Worm (Caenorhabditis elegans) whole organism, L2 larva: ENCODE results near the gene fbl-1.

Source experiments
- C34F6.9 ChIP-seq: fragments of 150-350 bp; optimal IDR thresholded peaks from 2 replicates; lab custom pipeline; 2014; ENCODE audit warnings: missing biosample characterization, missing genetic modification characterization
- F13H6.1 ChIP-seq: sonication (generic microtip); optimal IDR thresholded peaks from 2 replicates; lab custom pipeline; 2016; ENCODE audit warnings: missing genetic modification characterization, missing compliant biosample characterization
- R02D3.7 ChIP-seq: fragments of 150-350 bp; optimal IDR thresholded peaks from 2 replicates; lab custom pipeline; 2014; ENCODE audit warnings: missing biosample characterization, missing genetic modification characterization
- ZK546.5 ChIP-seq: sonication (generic microtip); optimal IDR thresholded peaks from 2 replicates; lab custom pipeline; 2017; ENCODE audit warnings: missing biosample characterization, missing genetic modification characterization
- alr-1 ChIP-seq: fragments of 150-350 bp; optimal IDR thresholded peaks from 2 replicates; lab custom pipeline; 2014; ENCODE audit warnings: missing biosample characterization, missing genetic modification characterization
- ama-1 ChIP-seq: fragments of 150-350 bp; optimal IDR thresholded peaks from 2 replicates; lab custom pipeline; 2018; ENCODE audit warnings: inconsistent platforms
- blmp-1 ChIP-seq: sonication (generic microtip); optimal IDR thresholded peaks from 2 replicates; lab custom pipeline; 2017; ENCODE audit warnings: missing genetic modification characterization, mild to moderate bottlenecking, missing compliant biosample characterization, antibody characterized with exemption, moderate library complexity; ENCODE audit not compliant: insufficient read depth
- ceh-16 ChIP-seq: fragments of 150-350 bp; optimal IDR thresholded peaks from 2 replicates; lab custom pipeline; 2014; ENCODE audit warnings: missing biosample characterization, missing genetic modification characterization
- ceh-82 ChIP-seq: fragments of 150-350 bp; optimal IDR thresholded peaks from 2 replicates; lab custom pipeline; 2014; ENCODE audit warnings: missing biosample characterization, missing genetic modification characterization
- crh-2 ChIP-seq: sonication (generic microtip); optimal IDR thresholded peaks from 2 replicates; lab custom pipeline; 2017; ENCODE audit warnings: missing biosample characterization, missing genetic modification characterization
- dmd-4 ChIP-seq: sonication (generic microtip); optimal IDR thresholded peaks from 2 replicates; lab custom pipeline; 2017; ENCODE audit warnings: missing biosample characterization, missing genetic modification characterization
- egl-27 ChIP-seq: sonication (generic microtip); optimal IDR thresholded peaks from 3 replicates; lab custom pipeline; 2017; ENCODE audit warnings: missing biosample characterization, missing genetic modification reagents, missing genetic modification characterization
- elt-1 ChIP-seq: fragments of 150-350 bp; optimal IDR thresholded peaks from 2 replicates; lab custom pipeline; 2014; ENCODE audit warnings: missing biosample characterization, missing genetic modification characterization
- elt-3 ChIP-seq: sonication (generic microtip); optimal IDR thresholded peaks from 2 replicates; lab custom pipeline; 2017; ENCODE audit warnings: missing biosample characterization, missing genetic modification characterization
- fos-1 ChIP-seq: fragments of 150-350 bp; optimal IDR thresholded peaks from 2 replicates; lab custom pipeline; 2014; ENCODE audit warnings: missing biosample characterization, missing genetic modification characterization
- lin-11 ChIP-seq: fragments of 150-350 bp; sonication (generic microtip); optimal IDR thresholded peaks from 2 replicates; lab custom pipeline; 2014; ENCODE audit warnings: missing biosample characterization, missing genetic modification characterization, inconsistent platforms, mixed read lengths
- lin-39 ChIP-seq: fragments of 150-350 bp; optimal IDR thresholded peaks from 2 replicates; lab custom pipeline; 2014; ENCODE audit warnings: missing biosample characterization, missing genetic modification reagents, missing genetic modification characterization
- lsy-2 ChIP-seq, 2 experiments: fragments of 150-350 bp in 1 of 2; sonication (generic microtip) in 1 of 2; optimal IDR thresholded peaks; 2 replicates each; lab custom pipeline; 2014 to 2017; ENCODE audit warnings: missing biosample characterization in 2 of 2, missing genetic modification characterization in 2 of 2
- mab-5 ChIP-seq: fragments of 150-350 bp; optimal IDR thresholded peaks from 2 replicates; lab custom pipeline; 2014; ENCODE audit warnings: missing biosample characterization, missing genetic modification characterization
- nhr-11 ChIP-seq: fragments of 150-350 bp; optimal IDR thresholded peaks from 2 replicates; lab custom pipeline; 2014; ENCODE audit warnings: missing biosample characterization, missing genetic modification characterization
- nhr-12 ChIP-seq: fragments of 150-350 bp; optimal IDR thresholded peaks from 2 replicates; lab custom pipeline; 2014; ENCODE audit warnings: missing biosample characterization, missing genetic modification characterization
- nhr-129 ChIP-seq: fragments of 150-350 bp; optimal IDR thresholded peaks from 2 replicates; lab custom pipeline; 2014; ENCODE audit warnings: missing biosample characterization, missing genetic modification characterization
- nhr-21 ChIP-seq: fragments of 150-350 bp; optimal IDR thresholded peaks from 2 replicates; lab custom pipeline; 2014; ENCODE audit warnings: missing biosample characterization, missing genetic modification characterization
- nhr-25 ChIP-seq: fragments of 150-350 bp; sonication (generic microtip); optimal IDR thresholded peaks from 3 replicates; lab custom pipeline; 2014; ENCODE audit warnings: missing biosample characterization, missing genetic modification characterization
- skn-1 ChIP-seq: sonication (generic microtip); optimal IDR thresholded peaks from 2 replicates; lab custom pipeline; 2017; ENCODE audit warnings: missing biosample characterization, missing genetic modification characterization
- sma-3 ChIP-seq: sonication (generic microtip); optimal IDR thresholded peaks from 2 replicates; lab custom pipeline; 2016; ENCODE audit warnings: missing genetic modification reagents, missing genetic modification characterization, missing compliant biosample characterization
- sma-9 ChIP-seq, 2 experiments: fragments of 150-350 bp in 1 of 2; sonication (generic microtip) in 1 of 2; optimal IDR thresholded peaks; 2 replicates each; lab custom pipeline; 2014 to 2016; ENCODE audit warnings: missing genetic modification characterization in 2 of 2, mild to moderate bottlenecking in 1 of 2, missing biosample characterization in 1 of 2, missing compliant biosample characterization in 1 of 2, missing genetic modification reagents in 1 of 2, moderate library complexity in 1 of 2
- unc-39 ChIP-seq: fragments of 150-350 bp; optimal IDR thresholded peaks from 2 replicates; lab custom pipeline; 2014; ENCODE audit warnings: missing biosample characterization, missing genetic modification characterization
- unc-55 ChIP-seq: fragments of 150-350 bp; sonication (generic microtip); optimal IDR thresholded peaks from 3 replicates; lab custom pipeline; 2014; ENCODE audit warnings: missing biosample characterization, missing genetic modification reagents, missing genetic modification characterization
- zag-1 ChIP-seq: fragments of 150-350 bp; optimal IDR thresholded peaks from 2 replicates; lab custom pipeline; 2014; ENCODE audit warnings: missing biosample characterization, missing genetic modification characterization
- ztf-1 ChIP-seq: fragments of 200-800 bp; sonication (Bioruptor generic); conservative IDR thresholded peaks from 2 replicates; pipeline ENCODE4 v1.3.6; 2022; ENCODE audit warnings: missing genetic modification characterization, missing compliant biosample characterization
- ztf-11 ChIP-seq: sonication (generic microtip); optimal IDR thresholded peaks from 2 replicates; lab custom pipeline; 2017; ENCODE audit warnings: missing biosample characterization, missing genetic modification characterization

The fbl-1 gene

DNA sequence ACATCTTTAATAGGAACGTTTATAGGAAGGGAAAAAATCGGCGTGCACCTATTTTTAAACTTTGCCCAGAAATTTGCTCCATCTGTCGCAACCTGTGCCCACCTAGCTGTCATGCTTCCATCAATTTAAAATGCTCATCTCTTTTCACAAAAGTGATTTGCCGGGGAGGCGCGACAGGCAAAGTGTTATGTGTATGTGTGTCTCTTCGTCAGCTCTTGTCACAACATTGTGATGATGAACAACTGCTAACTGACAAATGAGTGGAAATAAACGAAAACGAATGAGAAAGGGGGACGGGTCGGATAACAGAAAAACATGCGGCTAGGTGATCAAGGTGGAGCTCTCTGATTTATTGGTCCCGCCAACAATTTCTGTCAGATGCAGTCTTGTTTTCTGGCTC lies 2.4 kb upstream of the fbl-1 start:
- TF ChIP-seq nhr-129 (peak; percentile 60), unc-55 (GFP tag; lab: Kevin White, UChicago) (no peak), R02D3.7 (tag; lab: Kevin White, UChicago) (no peak), fos-1 (tag; lab: Kevin White, UChicago) (no peak), C34F6.9 (peak; percentile 16), lsy-2 (tag; optimal IDR thresholded peaks at IDR 0.05; lab: Kevin White, UChicago) (peak in 1 of 2 experiments; percentile 19), skn-1 (tag; lab: Kevin White, UChicago) (no peak), F13H6.1 (peak; percentile 28)

DNA sequence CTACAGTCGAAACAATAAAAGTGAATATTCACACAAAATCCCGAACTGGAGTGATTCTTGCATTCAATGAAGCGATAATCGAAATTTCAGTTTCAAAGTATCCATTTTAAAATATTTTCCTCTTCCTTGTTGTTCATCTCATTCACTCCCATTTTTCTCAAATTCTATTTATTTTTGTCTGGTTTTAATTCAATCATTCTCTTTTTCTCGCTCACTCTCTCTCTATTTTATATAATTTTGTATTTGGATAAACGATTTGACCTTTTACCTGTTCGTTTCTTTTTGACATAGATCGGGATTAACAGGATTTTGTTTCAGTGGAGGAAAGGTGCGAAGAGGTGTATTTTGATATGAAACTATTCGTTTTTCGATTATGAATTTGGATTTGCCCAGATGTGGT lies 5.4 kb downstream of the fbl-1 start, which contains the start of gene T05A1.5:
Gene T05A1.5 (plus strand): TSS at position 301 of the 400 bp plus-strand sequence.
- TF ChIP-seq elt-1 (tag; lab: Kevin White, UChicago) (no peak), R02D3.7 (tag; lab: Kevin White, UChicago) (no peak), ceh-82 (tag; lab: Kevin White, UChicago) (no peak), elt-3 (tag; lab: Kevin White, UChicago) (no peak)

DNA sequence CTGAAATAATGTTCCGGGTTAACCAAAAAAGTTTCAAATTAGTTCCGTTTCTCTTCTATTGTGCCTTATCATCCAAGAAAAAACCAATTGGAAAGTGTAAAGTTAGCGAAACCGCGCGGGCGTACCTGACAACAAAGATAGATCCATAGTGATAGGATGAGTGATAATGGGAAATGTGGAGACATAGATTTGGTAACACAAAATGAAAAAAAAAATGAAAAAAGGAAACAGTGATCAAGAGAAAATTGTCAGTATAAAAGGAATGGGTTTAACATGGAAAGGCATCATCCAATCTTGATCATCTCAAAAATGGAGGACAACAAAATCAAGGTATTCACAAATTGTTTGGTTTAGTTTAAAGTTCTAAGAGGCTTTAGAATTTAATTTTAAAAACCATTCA lies 22.5 kb downstream of the fbl-1 start, which contains the start of gene col-122:
Gene col-122 (plus strand): TSS at position 301 of the 400 bp plus-strand sequence.
- TF ChIP-seq R02D3.7 (tag; lab: Kevin White, UChicago) (no peak), sma-3 (GFP tag; lab: Kevin White, UChicago) (no peak), nhr-21 (tag; lab: Kevin White, UChicago) (no peak), ztf-11 (tag; lab: Kevin White, UChicago) (no peak), ceh-16 (tag; lab: Kevin White, UChicago) (no peak), crh-2 (no peak), nhr-12 (tag; lab: Kevin White, UChicago) (no peak), sma-9 (GFP tag; optimal IDR thresholded peaks at IDR 0.05; lab: Kevin White, UChicago) (no peak), sma-9 (tag; optimal IDR thresholded peaks at IDR 0.05; lab: Kevin White, UChicago) (no peak), ztf-1 (no peak), elt-1 (tag; lab: Kevin White, UChicago) (no peak), zag-1 (tag; lab: Kevin White, UChicago) (no peak), dmd-4 (tag; lab: Kevin White, UChicago) (no peak), unc-55 (GFP tag; lab: Kevin White, UChicago) (no peak), C34F6.9 (no peak)

DNA sequence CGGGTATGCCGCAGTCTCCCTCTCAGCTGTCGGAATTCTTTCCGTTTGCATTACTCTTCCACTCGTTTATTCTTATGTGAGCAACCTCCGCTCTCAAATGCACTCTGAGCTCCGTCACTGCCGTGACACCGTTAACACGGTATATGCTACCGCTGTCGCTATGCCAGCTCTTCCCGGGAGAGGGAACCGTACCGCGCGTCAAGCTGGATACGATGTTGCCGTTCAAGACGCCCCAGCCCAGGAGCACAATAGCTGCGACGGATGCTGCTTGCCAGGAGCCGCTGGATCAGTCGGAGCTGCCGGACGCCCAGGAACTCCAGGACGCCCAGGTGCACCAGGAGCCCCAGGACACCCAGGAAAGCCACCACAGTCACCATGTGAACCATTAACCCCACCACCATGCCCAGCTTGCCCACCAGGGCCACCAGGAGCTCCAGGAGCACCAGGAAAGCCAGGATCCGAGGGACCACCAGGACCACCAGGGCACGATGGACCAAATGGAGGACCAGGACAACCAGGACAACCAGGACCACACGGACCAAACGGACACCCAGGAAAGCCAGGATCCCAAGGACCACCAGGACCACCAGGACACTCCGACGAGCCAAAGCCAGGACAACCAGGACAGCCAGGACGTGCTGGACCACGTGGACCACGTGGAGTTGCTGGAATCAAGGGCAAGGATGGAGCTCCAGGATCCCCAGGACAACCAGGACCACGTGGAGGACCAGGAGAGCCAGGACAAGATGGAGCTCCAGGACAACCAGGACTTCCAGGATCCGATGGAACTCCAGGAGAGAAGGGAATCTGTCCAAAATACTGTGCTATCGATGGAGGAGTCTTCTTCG lies 23.1 kb downstream of the fbl-1 start:
- no peak for TF ChIP-seq elt-3 (tag; lab: Kevin White, UChicago)
- no peak for TF ChIP-seq egl-27 (tag; lab: Kevin White, UChicago)
- no peak for TF ChIP-seq ama-1 (lab: Kevin White, UChicago)
- no peak for TF ChIP-seq ceh-82 (tag; lab: Kevin White, UChicago)
- TF ChIP-seq ceh-16 (tag; lab: Kevin White, UChicago), result no peak
- no peak for TF ChIP-seq sma-3 (GFP tag; lab: Kevin White, UChicago)
- TF ChIP-seq lin-11 (tag; lab: Kevin White, UChicago), result no peak
- TF ChIP-seq ZK546.5, result no peak
- no peak for TF ChIP-seq blmp-1
- no peak for TF ChIP-seq elt-1 (tag; lab: Kevin White, UChicago)
- TF ChIP-seq mab-5 (tag; lab: Kevin White, UChicago), result no peak
- TF ChIP-seq R02D3.7 (tag; lab: Kevin White, UChicago), result no peak
- no peak for TF ChIP-seq nhr-25 (tag; lab: Kevin White, UChicago)
- TF ChIP-seq zag-1 (tag; lab: Kevin White, UChicago), result no peak
- no peak for TF ChIP-seq unc-39 (tag; lab: Kevin White, UChicago)
- no peak for TF ChIP-seq nhr-11 (tag; lab: Kevin White, UChicago)
- no peak for TF ChIP-seq alr-1 (tag; lab: Kevin White, UChicago)
- no peak for TF ChIP-seq lin-39 (tag; lab: Kevin White, UChicago)
- TF ChIP-seq nhr-21 (tag; lab: Kevin White, UChicago), result no peak

DNA sequence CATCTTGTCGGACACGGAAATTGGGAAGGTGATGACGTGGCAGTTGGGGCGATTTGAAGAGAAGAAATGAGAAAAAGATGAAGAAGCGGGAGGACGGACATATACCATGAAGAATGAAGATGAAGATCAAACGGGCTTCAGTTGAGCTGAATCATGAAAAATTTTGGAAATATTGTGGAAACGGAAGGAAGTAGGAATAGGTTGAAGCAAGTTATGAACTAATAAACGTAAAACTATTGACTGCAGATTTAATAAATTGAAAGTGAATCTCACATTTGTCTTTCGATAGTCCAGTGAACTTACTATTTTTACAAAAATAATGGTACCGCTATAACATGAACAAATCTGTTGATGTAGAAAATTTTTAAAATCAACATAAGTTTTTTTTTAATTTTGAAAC lies 25.9 kb downstream of the fbl-1 start, which contains the start of gene lron-14:
Gene lron-14 (minus strand): TSS at position 101 of the 400 bp plus-strand sequence.
- TF ChIP-seq dmd-4 (tag; lab: Kevin White, UChicago) (no peak), zag-1 (tag; lab: Kevin White, UChicago) (no peak)
